Fruit fly (Drosophila melanogaster): ENCODE results near the gene Hers.
A peak's percentile ranks its signal among the peaks of the same experiment; 100 is the strongest.

The Hers gene

dm6 chrX:19886936-19887934 is 21.3 kb downstream of the Hers start (continued):
- 0 out of 2 replicates have a peak, but pooled peaks have one; percentile 13 for TF ChIP-seq CG8765 (GFP tag; IDR thresholded peaks at IDR 0.05)
- no peak for TF ChIP-seq Mes4 (GFP tag; optimal IDR thresholded peaks at IDR 0.05)
- no peak for TF ChIP-seq prd (optimal IDR thresholded peaks at IDR 0.05)
- TF ChIP-seq prd (GFP tag; IDR thresholded peaks at IDR 0.05) = no peak
- TF ChIP-seq ap (GFP tag; IDR thresholded peaks at IDR 0.05) = no peak
- no peak for TF ChIP-seq C15 (GFP tag; IDR thresholded peaks at IDR 0.05)
- TF ChIP-seq Six4 (GFP tag; optimal IDR thresholded peaks at IDR 0.05) = no peak
- TF ChIP-seq ERR (GFP tag; optimal IDR thresholded peaks at IDR 0.05) = no peak
- TF ChIP-seq Fer3 (tag; optimal IDR thresholded peaks at IDR 0.05) = no peak
- TF ChIP-seq CG31224 (GFP tag; IDR thresholded peaks at IDR 0.05) = no peak
- TF ChIP-seq D19B (GFP tag; optimal IDR thresholded peaks at IDR 0.05) = no peak
- TF ChIP-seq CG11093 (GFP tag; IDR thresholded peaks at IDR 0.05) = no peak
- no peak for TF ChIP-seq CG12071 (GFP tag; optimal IDR thresholded peaks at IDR 0.05)
- TF ChIP-seq CG4360 (GFP tag; IDR thresholded peaks at IDR 0.05) = no peak; the same call in 1 of the 2 replicates
- no peak for TF ChIP-seq CG6272 (GFP tag; IDR thresholded peaks at IDR 0.05)
- no peak for TF ChIP-seq tll (GFP tag; optimal IDR thresholded peaks at IDR 0.05)
- TF ChIP-seq CG18476 (GFP tag; optimal IDR thresholded peaks at IDR 0.05) = no peak
- TF ChIP-seq cato (GFP tag; optimal IDR thresholded peaks at IDR 0.05; ENCODE audit: borderline replicate concordance) = no peak
- peak; percentile 98 for TF ChIP-seq Nf-YC (tag; optimal IDR thresholded peaks at IDR 0.05)
- peak; percentile 27 for TF ChIP-seq caup (GFP tag; optimal IDR thresholded peaks at IDR 0.05; ENCODE audit: severe bottlenecking)
- no peak for TF ChIP-seq CG31441 (GFP tag; IDR thresholded peaks at IDR 0.05)
- no peak for TF ChIP-seq ham (GFP tag; IDR thresholded peaks at IDR 0.05)
- no peak for TF ChIP-seq kah (GFP tag; optimal IDR thresholded peaks at IDR 0.05)
- TF ChIP-seq CG1603 (tag; optimal IDR thresholded peaks at IDR 0.05) = no peak
- no peak for TF ChIP-seq Rx (GFP tag; IDR thresholded peaks at IDR 0.05)
- TF ChIP-seq CG2712 (tag; optimal IDR thresholded peaks at IDR 0.05) = no peak
- TF ChIP-seq ci (GFP tag; IDR thresholded peaks at IDR 0.05) = 0 out of 3 replicates have a peak, but pooled peaks have one; percentile 46
- TF ChIP-seq CG11504 (tag; optimal IDR thresholded peaks at IDR 0.05) = peak; percentile 6
- no peak for TF ChIP-seq CHES-1-like (GFP tag; optimal IDR thresholded peaks at IDR 0.05)
- TF ChIP-seq CG11696 (GFP tag; IDR thresholded peaks at IDR 0.05) = no peak
- TF ChIP-seq Stat92E (GFP tag; optimal IDR thresholded peaks at IDR 0.05) = no peak
- TF ChIP-seq trem (tag; optimal IDR thresholded peaks at IDR 0.05) = no peak
- peak; percentile 66 for TF ChIP-seq cg (GFP tag; optimal IDR thresholded peaks at IDR 0.05)
- peak; percentile 94 for TF ChIP-seq Adf1 (GFP tag; IDR thresholded peaks at IDR 0.05)
- TF ChIP-seq ssp (GFP tag; IDR thresholded peaks at IDR 0.05) = no peak
- TF ChIP-seq gt (GFP tag; IDR thresholded peaks at IDR 0.05) = no peak
- TF ChIP-seq Taf1 (GFP tag; IDR thresholded peaks at IDR 0.05) = no peak
- no peak for TF ChIP-seq CG10565 (GFP tag; optimal IDR thresholded peaks at IDR 0.05)
- no peak for TF ChIP-seq hkb (optimal IDR thresholded peaks at IDR 0.05)
- TF ChIP-seq hkb (GFP tag; IDR thresholded peaks at IDR 0.05) = peak; percentile 28; the same call in 1 of the 2 replicates
- TF ChIP-seq sqz (GFP tag; optimal IDR thresholded peaks at IDR 0.05) = peak; percentile 59
- TF ChIP-seq CG6654 (GFP tag; optimal IDR thresholded peaks at IDR 0.05) = no peak
- TF ChIP-seq Ada2b (GFP tag; IDR thresholded peaks at IDR 0.05) = no peak
- no peak for TF ChIP-seq bab2 (GFP tag; optimal IDR thresholded peaks at IDR 0.05)
- peak; percentile 8 for TF ChIP-seq nerfin-1 (tag; optimal IDR thresholded peaks at IDR 0.05)
- TF ChIP-seq sim (GFP tag; IDR thresholded peaks at IDR 0.05) = no peak
- no peak for TF ChIP-seq repo (GFP tag; optimal IDR thresholded peaks at IDR 0.05)
- TF ChIP-seq bcd (GFP tag; optimal IDR thresholded peaks at IDR 0.05) = no peak
- TF ChIP-seq CG15269 (tag; optimal IDR thresholded peaks at IDR 0.05) = peak; percentile 11
